Fruit fly (Drosophila melanogaster): Measurements from ENCODE around the gene EloA.

Gene EloA

dm6 chr3R:23278704-23279379 is 27.5 kb downstream of the EloA start (continued):
- TF ChIP-seq CG6254 (GFP tag; optimal IDR thresholded peaks at IDR 0.05) (no peak), p53 (GFP tag; optimal IDR thresholded peaks at IDR 0.05) (peak; percentile 96), cwo (GFP tag; optimal IDR thresholded peaks at IDR 0.05) (no peak), CG31441 (GFP tag; IDR thresholded peaks at IDR 0.05) (no peak), Gug (GFP tag; IDR thresholded peaks at IDR 0.05) (no peak), CG1832 (GFP tag; optimal IDR thresholded peaks at IDR 0.05) (peak; percentile 90), al (GFP tag; IDR thresholded peaks at IDR 0.05) (no peak), ftz-f1 (GFP tag; optimal IDR thresholded peaks at IDR 0.05) (no peak), scrt (GFP tag; optimal IDR thresholded peaks at IDR 0.05) (peak; percentile 92), ems (GFP tag; optimal IDR thresholded peaks at IDR 0.05) (no peak), stc (GFP tag; IDR thresholded peaks at IDR 0.05) (no peak), CrebB (tag; optimal IDR thresholded peaks at IDR 0.05) (no peak), so (GFP tag; IDR thresholded peaks at IDR 0.05) (peak; percentile 29; the same call in 1 of the 3 replicates), Taf1 (GFP tag; IDR thresholded peaks at IDR 0.05) (no peak), kni (GFP tag; optimal IDR thresholded peaks at IDR 0.05) (peak; percentile 2), schlank (tag; optimal IDR thresholded peaks at IDR 0.05) (no peak), Trl (optimal IDR thresholded peaks at IDR 0.05) (peak; percentile 48 to 50), Trl (GFP tag; optimal IDR thresholded peaks at IDR 0.05) (no peak), psq (GFP tag; optimal IDR thresholded peaks at IDR 0.05) (no peak), CG17829 (tag; optimal IDR thresholded peaks at IDR 0.05) (no peak), Adf1 (GFP tag; IDR thresholded peaks at IDR 0.05) (no peak), Dek (tag; optimal IDR thresholded peaks at IDR 0.05) (no peak), salm (tag; optimal IDR thresholded peaks at IDR 0.05) (no peak), Xrp1 (GFP tag; IDR thresholded peaks at IDR 0.05) (no peak), Dip3 (GFP tag; optimal IDR thresholded peaks at IDR 0.05) (no peak), CG9932 (GFP tag; IDR thresholded peaks at IDR 0.05) (no peak), Hmx (GFP tag; optimal IDR thresholded peaks at IDR 0.05) (no peak), ato (GFP tag; IDR thresholded peaks at IDR 0.05; ENCODE audit: partially characterized antibody) (no peak), Jarid2 (GFP tag; optimal IDR thresholded peaks at IDR 0.05) (no peak), CG8290 (GFP tag; optimal IDR thresholded peaks at IDR 0.05) (no peak), CG8290 (tag; optimal IDR thresholded peaks at IDR 0.05) (no peak), HLH4C (GFP tag; IDR thresholded peaks at IDR 0.05; ENCODE audit: partially characterized antibody) (0 out of 3 replicates have a peak, but pooled peaks have one; percentile 20), eyg (GFP tag; optimal IDR thresholded peaks at IDR 0.05) (no peak), CG8765 (GFP tag; IDR thresholded peaks at IDR 0.05) (0 out of 2 replicates have a peak, but pooled peaks have one; percentile 12), trh (GFP tag; optimal IDR thresholded peaks at IDR 0.05) (no peak), fd64A (GFP tag; optimal IDR thresholded peaks at IDR 0.05) (no peak), cg (GFP tag; optimal IDR thresholded peaks at IDR 0.05) (no peak), danr (GFP tag; IDR thresholded peaks at IDR 0.05) (no peak), CG11696 (GFP tag; IDR thresholded peaks at IDR 0.05) (no peak), sr (GFP tag; IDR thresholded peaks at IDR 0.05) (no peak), crol (GFP tag; IDR thresholded peaks at IDR 0.05) (peak; percentile 31; the same call in 1 of the 2 replicates), crc (GFP tag; optimal IDR thresholded peaks at IDR 0.05) (no peak), CG17361 (GFP tag; IDR thresholded peaks at IDR 0.05) (no peak), Elba2 (GFP tag; optimal IDR thresholded peaks at IDR 0.05) (peak; percentile 93), CG10209 (GFP tag; optimal IDR thresholded peaks at IDR 0.05) (no peak), Lim3 (GFP tag; IDR thresholded peaks at IDR 0.05) (no peak), dysf (GFP tag; IDR thresholded peaks at IDR 0.05) (no peak), zen2 (GFP tag; IDR thresholded peaks at IDR 0.05; ENCODE audit: partially characterized antibody) (no peak), CG10431 (GFP tag; optimal IDR thresholded peaks at IDR 0.05) (no peak), ewg (GFP tag; optimal IDR thresholded peaks at IDR 0.05) (peak; percentile 58), Hmr (GFP tag; optimal IDR thresholded peaks at IDR 0.05) (no peak)
